Fruit fly (Drosophila melanogaster) whole organism, wandering third instar larva: Measurements from ENCODE around the gene CG17109.
A peak's percentile ranks its signal among the peaks of the same experiment; 100 is the strongest.

Source experiments
- CG32264 ChIP-seq: fragments of 200-800 bp; sonication (Bioruptor generic); optimal IDR thresholded peaks from 2 replicates; lab custom pipeline; 2016; ENCODE audit warnings: missing biosample characterization, missing genetic modification characterization
- CG9705 ChIP-seq: fragments of 200-800 bp; sonication (Bioruptor generic); optimal IDR thresholded peaks from 2 replicates; lab custom pipeline; 2018; ENCODE audit warnings: missing biosample characterization, mild to moderate bottlenecking, missing genetic modification characterization
- CrebA ChIP-seq: fragments of 200-800 bp; sonication (Bioruptor generic); optimal IDR thresholded peaks from 2 replicates; lab custom pipeline; 2016; ENCODE audit warnings: missing biosample characterization, mild to moderate bottlenecking, missing genetic modification characterization, borderline replicate concordance
- Dfd ChIP-seq: fragments of >200 bp; optimal IDR thresholded peaks from 2 replicates; lab custom pipeline; 2017; ENCODE audit warnings: missing biosample characterization, missing genetic modification characterization
- Dif ChIP-seq: fragments of 200-275, 200-300 bp; sonication (Bioruptor generic); optimal IDR thresholded peaks from 2 replicates; lab custom pipeline; 2018; ENCODE audit warnings: missing biosample characterization, missing genetic modification characterization; ENCODE audit not compliant: partially characterized antibody
- GATAd ChIP-seq: sonication (Bioruptor generic); optimal IDR thresholded peaks from 2 replicates; lab custom pipeline; 2016; ENCODE audit warnings: missing biosample characterization, missing genetic modification characterization
- HLH106 ChIP-seq: fragments of 200-800 bp; optimal IDR thresholded peaks from 3 replicates; lab custom pipeline; 2019; ENCODE audit warnings: missing biosample characterization, mild to moderate bottlenecking, missing genetic modification characterization, moderate library complexity
- Hnf4 ChIP-seq: fragments of 200-800 bp; sonication (Bioruptor generic); optimal IDR thresholded peaks from 2 replicates; lab custom pipeline; 2016; ENCODE audit warnings: missing biosample characterization, mild to moderate bottlenecking, missing genetic modification characterization
- Hr78 ChIP-seq: fragments of >200 bp; optimal IDR thresholded peaks from 2 replicates; lab custom pipeline; 2017; ENCODE audit warnings: missing biosample characterization, missing genetic modification characterization
- Hr83 ChIP-seq: fragments of 200-300 bp; sonication (Bioruptor generic); optimal IDR thresholded peaks from 2 replicates; lab custom pipeline; 2016; ENCODE audit warnings: missing biosample characterization, mild to moderate bottlenecking, missing genetic modification characterization, moderate library complexity; ENCODE audit not compliant: poor library complexity, severe bottlenecking
- Jra ChIP-seq: sonication (Bioruptor generic); optimal IDR thresholded peaks from 2 replicates; lab custom pipeline; 2016; ENCODE audit warnings: missing biosample characterization, missing genetic modification characterization
- Mio ChIP-seq: sonication (Bioruptor generic); optimal IDR thresholded peaks from 2 replicates; lab custom pipeline; 2016; ENCODE audit warnings: missing biosample characterization, missing genetic modification characterization
- Myc ChIP-seq: fragments of >200 bp; optimal IDR thresholded peaks from 2 replicates; lab custom pipeline; 2017
- OdsH ChIP-seq: fragments of 200-800 bp; sonication (Bioruptor generic); optimal IDR thresholded peaks from 2 replicates; lab custom pipeline; 2016; ENCODE audit warnings: missing biosample characterization, mild to moderate bottlenecking, missing genetic modification characterization
- Rel ChIP-seq, 2 experiments: fragments of 200-800 bp; sonication (Bioruptor generic) in 1 of 2; optimal IDR thresholded peaks; 2 replicates in 1 of 2; 3 replicates in 1 of 2; lab custom pipeline; 2016 to 2019; ENCODE audit warnings: mild to moderate bottlenecking in 2 of 2, missing biosample characterization in 2 of 2, missing genetic modification characterization in 2 of 2, moderate library complexity in 1 of 2
- Sp1 ChIP-seq: fragments of 200-800 bp; sonication (Bioruptor generic); optimal IDR thresholded peaks from 3 replicates; lab custom pipeline; 2019; ENCODE audit warnings: missing biosample characterization, mild to moderate bottlenecking, missing genetic modification characterization, moderate library complexity
- Vsx2 ChIP-seq: fragments of 200-300, 225-300 bp; sonication (Bioruptor generic); optimal IDR thresholded peaks from 2 replicates; lab custom pipeline; 2018; ENCODE audit warnings: missing biosample characterization, missing genetic modification characterization; ENCODE audit not compliant: partially characterized antibody
- br ChIP-seq: fragments of 200-800 bp; sonication (Bioruptor generic); optimal IDR thresholded peaks from 2 replicates; lab custom pipeline; 2016; ENCODE audit warnings: missing biosample characterization, missing genetic modification characterization
- brk ChIP-seq: fragments of 200-800 bp; sonication (Bioruptor generic); optimal IDR thresholded peaks from 2 replicates; lab custom pipeline; 2016; ENCODE audit warnings: missing biosample characterization, mild to moderate bottlenecking, missing genetic modification characterization
- dl ChIP-seq, 2 experiments: fragments of 175-275, 200-275 bp in 1 of 2; fragments of 200-275 bp in 1 of 2; sonication (Bioruptor generic); optimal IDR thresholded peaks; lab custom pipeline; 2018; ENCODE audit warnings: mild to moderate bottlenecking in 2 of 2, missing biosample characterization in 2 of 2, missing genetic modification characterization in 2 of 2, moderate library complexity in 2 of 2; ENCODE audit not compliant: partially characterized antibody in 2 of 2, insufficient read depth in 1 of 2
- dmrt93B ChIP-seq: fragments of 200-800 bp; sonication (Bioruptor generic); optimal IDR thresholded peaks from 2 replicates; lab custom pipeline; 2018; ENCODE audit warnings: missing biosample characterization, mild to moderate bottlenecking, missing genetic modification characterization
- dsf ChIP-seq: sonication (Bioruptor generic); optimal IDR thresholded peaks from 2 replicates; lab custom pipeline; 2016; ENCODE audit warnings: missing biosample characterization, missing genetic modification characterization, borderline replicate concordance
- ey ChIP-seq: fragments of 200-800 bp; sonication (Bioruptor generic); optimal IDR thresholded peaks from 2 replicates; lab custom pipeline; 2016; ENCODE audit warnings: missing biosample characterization, missing genetic modification characterization
- foxo ChIP-seq, 2 experiments: fragments of 200-800 bp; sonication (Bioruptor generic); optimal IDR thresholded peaks; 2 replicates in 1 of 2; 3 replicates in 1 of 2; lab custom pipeline; 2016 to 2017; ENCODE audit warnings: missing biosample characterization in 2 of 2, missing genetic modification characterization in 2 of 2
- fru ChIP-seq: fragments of 200-800 bp; sonication (Bioruptor generic); optimal IDR thresholded peaks from 3 replicates; lab custom pipeline; 2016; ENCODE audit warnings: missing biosample characterization, mild to moderate bottlenecking, missing genetic modification characterization
- h ChIP-seq: fragments of 200-800 bp; sonication (Bioruptor generic); optimal IDR thresholded peaks from 3 replicates; lab custom pipeline; 2016; ENCODE audit warnings: missing biosample characterization, mild to moderate bottlenecking, missing genetic modification characterization
- jim ChIP-seq: fragments of 175-275, 200-325 bp; sonication (Bioruptor generic); optimal IDR thresholded peaks from 2 replicates; lab custom pipeline; 2016; ENCODE audit warnings: missing biosample characterization, mild to moderate bottlenecking, missing genetic modification characterization
- lola ChIP-seq: fragments of >200 bp; optimal IDR thresholded peaks from 2 replicates; lab custom pipeline; 2017; ENCODE audit warnings: missing biosample characterization, missing genetic modification characterization
- pan ChIP-seq: fragments of >200 bp; optimal IDR thresholded peaks from 2 replicates; lab custom pipeline; 2017
- psq ChIP-seq: fragments of 200-800 bp; sonication (Bioruptor generic); optimal IDR thresholded peaks from 3 replicates; lab custom pipeline; 2017; ENCODE audit warnings: missing biosample characterization, mild to moderate bottlenecking, missing genetic modification characterization, moderate library complexity
- rgr ChIP-seq: fragments of 200-800 bp; sonication (Bioruptor generic); optimal IDR thresholded peaks from 3 replicates; lab custom pipeline; 2016; ENCODE audit warnings: missing biosample characterization, mild to moderate bottlenecking, missing genetic modification characterization
- sage ChIP-seq: fragments of 200-800 bp; sonication (Bioruptor generic); optimal IDR thresholded peaks from 2 replicates; lab custom pipeline; 2016; ENCODE audit warnings: missing biosample characterization, mild to moderate bottlenecking, missing genetic modification characterization
- sv ChIP-seq: fragments of 200-800 bp; sonication (Bioruptor generic); optimal IDR thresholded peaks from 3 replicates; lab custom pipeline; 2016; ENCODE audit warnings: missing biosample characterization, missing genetic modification characterization
- tai ChIP-seq: sonication (Bioruptor generic); optimal IDR thresholded peaks from 2 replicates; lab custom pipeline; 2016; ENCODE audit warnings: missing biosample characterization, missing genetic modification characterization
- woc ChIP-seq: sonication (Bioruptor generic); optimal IDR thresholded peaks from 2 replicates; lab custom pipeline; 2016; ENCODE audit warnings: missing biosample characterization, mild to moderate bottlenecking, missing genetic modification characterization

Gene CG17109

DNA sequence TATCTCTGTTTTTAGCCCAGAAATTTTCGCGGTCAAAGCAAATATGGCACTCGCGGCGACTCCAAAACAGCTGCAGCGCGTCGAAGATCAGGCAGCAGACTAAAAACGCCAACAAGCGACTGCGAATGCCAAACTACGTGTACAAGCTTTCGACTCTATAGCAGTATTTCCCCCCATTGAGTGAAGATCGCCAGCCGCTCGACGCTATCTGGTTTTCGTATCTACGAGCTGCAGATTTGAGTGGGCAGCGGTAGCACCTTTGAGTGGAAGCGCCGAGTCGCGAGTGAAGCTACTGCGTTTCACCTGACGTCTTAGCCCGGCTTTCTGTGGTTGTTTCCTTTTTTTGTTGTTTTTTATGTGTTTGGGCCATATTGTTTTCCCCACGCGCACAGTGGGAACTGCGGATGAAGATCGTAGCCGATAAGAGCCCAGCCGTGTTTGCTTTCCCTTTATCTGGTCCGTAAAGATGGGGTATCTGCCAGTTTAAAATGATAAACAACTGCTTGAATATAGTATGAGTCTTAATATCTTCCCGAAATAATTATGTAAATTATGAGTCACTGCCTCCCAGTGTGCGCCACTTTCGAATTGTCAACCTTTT is 47.3 kb upstream of the CG17109 start, which contains the start of gene CG17121:
TSS of gene CG17121 (minus strand) at position 126 of the 601 bp plus-strand sequence.
- TF ChIP-seq dl (GFP tag; optimal IDR thresholded peaks at IDR 0.05; lab: Kevin White, UChicago; ENCODE audit: insufficient read depth in 1 of 2, partially characterized antibody in 2 of 2) (peak in 1 of 2 experiments; percentile 43), Dif (peak; percentile 33), Rel (GFP tag; optimal IDR thresholded peaks at IDR 0.05; lab: Kevin White, UChicago) (no peak), Rel (tag; optimal IDR thresholded peaks at IDR 0.05; lab: Kevin White, UChicago) (peak; percentile 85), h (GFP tag; lab: Kevin White, UChicago) (no peak), CrebA (GFP tag; lab: Kevin White, UChicago) (peak; percentile 43)

- peak; percentile 62 for TF ChIP-seq Jra (GFP tag; lab: Kevin White, UChicago)
- TF ChIP-seq foxo (GFP tag; optimal IDR thresholded peaks at IDR 0.05; lab: Kevin White, UChicago), result peak in 1 of 2 experiments; percentile 84
- peak; percentile 71 for TF ChIP-seq psq (GFP tag; lab: Kevin White, UChicago)
- no peak for TF ChIP-seq Hr78 (GFP tag; lab: Kevin White, UChicago)
- peak; percentile 89 for TF ChIP-seq HLH106
- peak; percentile 80 for TF ChIP-seq dmrt93B (GFP tag; lab: Kevin White, UChicago)
- TF ChIP-seq fru (GFP tag; lab: Kevin White, UChicago), result peak; percentile 84
- peak; percentile 85 for TF ChIP-seq OdsH (GFP tag; lab: Kevin White, UChicago)
- peak; percentile 72 for TF ChIP-seq tai
- TF ChIP-seq Myc (lab: Kevin White, UChicago), result no peak
- TF ChIP-seq CG9705 (GFP tag; lab: Kevin White, UChicago), result peak; percentile 72
- peak; percentile 84 for TF ChIP-seq h (GFP tag; lab: Kevin White, UChicago)
- TF ChIP-seq lola (GFP tag; lab: Kevin White, UChicago), result no peak
- TF ChIP-seq Mio (GFP tag; lab: Kevin White, UChicago), result no peak
- TF ChIP-seq Vsx2 (GFP tag; lab: Kevin White, UChicago), result no peak
- no peak for TF ChIP-seq pan (lab: Kevin White, UChicago)
- no peak for TF ChIP-seq Dfd (GFP tag; lab: Kevin White, UChicago)
- TF ChIP-seq rgr (GFP tag; lab: Kevin White, UChicago), result peak; percentile 78
- peak; percentile 79 for TF ChIP-seq ey
- TF ChIP-seq woc, result peak; percentile 85
- TF ChIP-seq brk (GFP tag; lab: Kevin White, UChicago), result no peak
- no peak for TF ChIP-seq CrebA (GFP tag; lab: Kevin White, UChicago)
- TF ChIP-seq br (GFP tag; lab: Kevin White, UChicago), result peak; percentile 72
- no peak for TF ChIP-seq Rel (GFP tag; optimal IDR thresholded peaks at IDR 0.05; lab: Kevin White, UChicago)
- peak; percentile 39 for TF ChIP-seq Rel (tag; optimal IDR thresholded peaks at IDR 0.05; lab: Kevin White, UChicago)
- peak; percentile 54 for TF ChIP-seq Hnf4 (GFP tag; lab: Kevin White, UChicago)
- no peak for TF ChIP-seq jim (GFP tag; lab: Kevin White, UChicago)
- TF ChIP-seq Hr83 (GFP tag; lab: Kevin White, UChicago), result no peak
- peak; percentile 57 for TF ChIP-seq dsf (GFP tag; lab: Kevin White, UChicago)
- TF ChIP-seq Sp1 (GFP tag; lab: Kevin White, UChicago), result peak; percentile 90
- TF ChIP-seq sage (GFP tag; lab: Kevin White, UChicago), result peak; percentile 63
- TF ChIP-seq Dif, result no peak
- TF ChIP-seq sv (GFP tag; lab: Kevin White, UChicago), result peak; percentile 26
- TF ChIP-seq CG32264 (GFP tag; lab: Kevin White, UChicago), result peak; percentile 1
- TF ChIP-seq GATAd (GFP tag; lab: Kevin White, UChicago), result peak; percentile 20
Measured at dm6 chr3R:23048690-23049118, 46.8 kb upstream of the CG17109 start.

DNA sequence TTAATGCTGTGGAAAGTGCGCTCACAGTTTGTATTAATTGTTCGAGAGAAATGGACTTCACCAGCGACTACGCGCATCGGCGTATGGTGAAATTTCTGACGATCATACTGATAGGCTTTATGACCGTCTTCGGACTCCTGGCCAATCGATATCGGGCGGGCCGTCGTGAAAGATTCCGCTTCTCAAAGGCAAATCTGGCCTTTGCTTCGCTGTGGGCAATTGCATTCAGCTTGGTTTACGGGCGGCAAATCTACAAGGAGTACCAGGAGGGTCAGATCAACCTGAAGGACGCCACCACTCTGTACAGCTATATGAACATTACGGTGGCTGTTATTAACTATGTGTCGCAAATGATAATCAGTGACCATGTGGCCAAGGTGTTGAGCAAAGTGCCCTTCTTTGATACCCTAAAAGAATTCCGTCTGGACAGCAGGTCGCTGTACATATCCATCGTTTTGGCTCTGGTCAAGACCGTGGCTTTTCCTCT is 43.8 kb upstream of the CG17109 start, which contains the start of gene Gr94a:
TSS of gene Gr94a (plus strand) at position 51 of the 487 bp plus-strand sequence.
- TF ChIP-seq jim (GFP tag; lab: Kevin White, UChicago), result no peak
